Worm (Caenorhabditis elegans): ENCODE measurements around the gene W10G6.6.

ce11 chrX:16243129-16243528 is 7.5 kb downstream of the W10G6.6 start:
- TF ChIP-seq lsy-27 (tag; optimal IDR thresholded peaks at IDR 0.05; ENCODE audit: borderline replicate concordance, insufficient read depth): no peak
- TF ChIP-seq F49E8.2 (tag; optimal IDR thresholded peaks at IDR 0.05; ENCODE audit: insufficient read depth): no peak
